Worm (Caenorhabditis elegans) whole organism, L4 larva: ENCODE measurements around the gene srj-33.

Experiments
- ceh-62 ChIP-seq: sonication (generic microtip); optimal IDR thresholded peaks from 2 replicates; lab custom pipeline; 2017; ENCODE audit warnings: missing biosample characterization, missing genetic modification characterization
- mdl-1 ChIP-seq, 2 experiments: fragments of 150-350 bp in 1 of 2; sonication (generic microtip) in 1 of 2; optimal IDR thresholded peaks; 2 replicates each; lab custom pipeline; 2014 to 2017; ENCODE audit warnings: missing biosample characterization in 2 of 2, missing genetic modification characterization in 2 of 2

DNA sequence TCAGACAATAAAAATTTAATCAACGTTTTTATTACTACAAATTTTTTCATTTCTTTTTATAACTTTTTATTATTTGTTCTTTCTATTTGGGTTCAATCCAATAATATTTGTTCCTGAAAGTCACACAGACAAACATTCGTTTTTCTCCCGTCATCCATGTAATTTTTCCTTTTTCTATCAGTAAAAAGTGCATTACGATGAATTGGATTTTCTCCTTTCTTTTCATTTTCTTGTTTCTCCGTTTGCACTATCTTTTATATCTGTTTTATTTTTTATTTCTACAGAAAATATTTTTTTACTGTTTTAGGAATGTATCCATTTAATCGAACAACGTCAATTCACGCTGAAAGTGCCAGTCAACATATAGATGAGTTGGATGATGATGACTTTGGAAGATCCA lies 38.1 kb downstream of the srj-33 start, which contains the start of gene egl-47:
- TF ChIP-seq ceh-62 (tag; lab: Kevin White, UChicago) (no peak), mdl-1 (tag; optimal IDR thresholded peaks at IDR 0.05; lab: Kevin White, UChicago) (no peak)
